Worm (Caenorhabditis elegans) whole organism, L1 larva: Measurements from ENCODE around the gene dct-15.

ENCODE experiments used
- C16A3.4 ChIP-seq: fragments of 150-350 bp; optimal IDR thresholded peaks from 2 replicates; lab custom pipeline; 2014; ENCODE audit warnings: missing biosample characterization, missing genetic modification characterization
- C34B4.2 ChIP-seq: sonication (generic microtip); optimal IDR thresholded peaks from 2 replicates; lab custom pipeline; 2017; ENCODE audit warnings: mild to moderate bottlenecking, missing genetic modification characterization, missing compliant biosample characterization
- Y116A8C.19 ChIP-seq: sonication (generic microtip); optimal IDR thresholded peaks from 2 replicates; lab custom pipeline; 2016; ENCODE audit warnings: missing compliant biosample characterization, missing genetic modification characterization, borderline replicate concordance
- alr-1 ChIP-seq: fragments of 200-800 bp; sonication (Bioruptor generic); optimal IDR thresholded peaks from 2 replicates; lab custom pipeline; 2018; ENCODE audit warnings: borderline replicate concordance, mild to moderate bottlenecking, missing genetic modification characterization, missing compliant biosample characterization
- ceh-63 ChIP-seq: fragments of 200-800 bp; sonication (Bioruptor generic); optimal IDR thresholded peaks from 2 replicates; lab custom pipeline; 2018; ENCODE audit warnings: mild to moderate bottlenecking, missing genetic modification characterization, missing compliant biosample characterization
- ceh-8 ChIP-seq: fragments of 200-800 bp; sonication (Bioruptor generic); optimal IDR thresholded peaks from 2 replicates; lab custom pipeline; 2018; ENCODE audit warnings: mild to moderate bottlenecking, missing genetic modification characterization, moderate library complexity, missing compliant biosample characterization
- ceh-88 ChIP-seq: fragments of 200-800 bp; sonication (Bioruptor generic); IDR thresholded peaks from 2 replicates; pipeline ENCODE4 v1.3.6; 2022; ENCODE audit warnings: missing genetic modification characterization, missing compliant biosample characterization
- ceh-90 ChIP-seq: sonication (generic microtip); optimal IDR thresholded peaks from 2 replicates; lab custom pipeline; 2016; ENCODE audit warnings: missing genetic modification characterization, missing compliant biosample characterization
- ces-1 ChIP-seq: fragments of 150-350 bp; optimal IDR thresholded peaks from 2 replicates; lab custom pipeline; 2014; ENCODE audit warnings: missing biosample characterization, missing genetic modification reagents, missing genetic modification characterization
- dpl-1 ChIP-seq, 3 experiments: fragments of 150-350 bp in 2 of 3; sonication (generic microtip) in 1 of 3; optimal IDR thresholded peaks; 2 replicates each; lab custom pipeline; 2014 to 2017; ENCODE audit warnings: missing biosample characterization in 3 of 3, missing genetic modification characterization in 3 of 3, missing genetic modification reagents in 3 of 3
- efl-1 ChIP-seq, 4 experiments: fragments of 150-350 bp; optimal IDR thresholded peaks in 3 of 4; peaks in 1 of 4; 1 replicate in 1 of 4; 2 replicates in 3 of 4; lab custom pipeline; 2014; ENCODE audit warnings: missing biosample characterization in 2 of 4, missing genetic modification characterization in 2 of 4, missing genetic modification reagents in 2 of 4
- efl-3 ChIP-seq: fragments of 200-800 bp; sonication (Bioruptor generic); optimal IDR thresholded peaks from 2 replicates; lab custom pipeline; 2018; ENCODE audit warnings: mild to moderate bottlenecking, missing genetic modification characterization, missing compliant biosample characterization
- egl-27 ChIP-seq, 2 experiments: fragments of 150-350 bp in 1 of 2; sonication (generic microtip); optimal IDR thresholded peaks; 3 replicates each; lab custom pipeline; 2017 to 2018; ENCODE audit warnings: missing biosample characterization in 2 of 2, missing genetic modification characterization in 2 of 2, missing genetic modification reagents in 2 of 2
- elt-2 ChIP-seq: sonication (generic microtip); optimal IDR thresholded peaks from 2 replicates; lab custom pipeline; 2016; ENCODE audit warnings: missing genetic modification characterization, mild to moderate bottlenecking, inconsistent platforms, missing compliant biosample characterization, missing genetic modification reagents
- fkh-10 ChIP-seq: sonication (generic microtip); optimal IDR thresholded peaks from 2 replicates; lab custom pipeline; 2017; ENCODE audit warnings: missing biosample characterization, missing genetic modification reagents, missing genetic modification characterization
- fkh-4 ChIP-seq: sonication (generic microtip); optimal IDR thresholded peaks from 2 replicates; lab custom pipeline; 2016; ENCODE audit warnings: missing compliant biosample characterization, missing genetic modification characterization, borderline replicate concordance
- irx-1 ChIP-seq: sonication (generic microtip); optimal IDR thresholded peaks from 2 replicates; lab custom pipeline; 2016; ENCODE audit warnings: missing genetic modification characterization, missing compliant biosample characterization
- lin-15B ChIP-seq: fragments of 150-350 bp; sonication (generic microtip); optimal IDR thresholded peaks from 3 replicates; lab custom pipeline; 2014; ENCODE audit warnings: missing biosample characterization, missing genetic modification characterization
- lin-39 ChIP-seq: fragments of 150-350 bp; optimal IDR thresholded peaks from 2 replicates; lab custom pipeline; 2014; ENCODE audit warnings: missing biosample characterization, missing genetic modification reagents, missing genetic modification characterization
- lsy-2 ChIP-seq, 2 experiments: fragments of 150-350 bp; optimal IDR thresholded peaks; 2 replicates each; lab custom pipeline; 2014; ENCODE audit warnings: missing biosample characterization in 2 of 2, missing genetic modification characterization in 2 of 2
- mab-9 ChIP-seq: fragments of 200-800 bp; sonication (Bioruptor generic); IDR thresholded peaks from 2 replicates; pipeline ENCODE4 v1.3.6; 2022; ENCODE audit warnings: missing genetic modification reagents, missing genetic modification characterization, missing compliant biosample characterization
- mdl-1 ChIP-seq, 2 experiments: fragments of 150-350 bp; optimal IDR thresholded peaks; 2 replicates each; lab custom pipeline; 2014 to 2017; ENCODE audit warnings: missing biosample characterization in 2 of 2, missing genetic modification characterization in 2 of 2, inconsistent platforms in 1 of 2
- mep-1 ChIP-seq: fragments of 150-350 bp; optimal IDR thresholded peaks from 2 replicates; lab custom pipeline; 2014; ENCODE audit warnings: missing biosample characterization, missing genetic modification characterization
- nhr-71 ChIP-seq: sonication (generic microtip); optimal IDR thresholded peaks from 2 replicates; lab custom pipeline; 2016; ENCODE audit warnings: mild to moderate bottlenecking, missing genetic modification characterization, moderate library complexity, missing compliant biosample characterization
- nhr-84 ChIP-seq: sonication (generic microtip); optimal IDR thresholded peaks from 2 replicates; lab custom pipeline; 2017; ENCODE audit warnings: missing biosample characterization, missing genetic modification characterization
- pqm-1 ChIP-seq: sonication (generic microtip); optimal IDR thresholded peaks from 3 replicates; lab custom pipeline; 2017; ENCODE audit warnings: missing biosample characterization, missing genetic modification characterization
- skn-1 ChIP-seq: fragments of 150-350 bp; optimal IDR thresholded peaks from 2 replicates; lab custom pipeline; 2014; ENCODE audit warnings: missing biosample characterization, missing genetic modification characterization
- sup-37 ChIP-seq: fragments of 200-800 bp; sonication (Bioruptor generic); optimal IDR thresholded peaks from 2 replicates; lab custom pipeline; 2018; ENCODE audit warnings: mild to moderate bottlenecking, missing genetic modification characterization, missing compliant biosample characterization
- swsn-7 ChIP-seq: sonication (generic microtip); optimal IDR thresholded peaks from 2 replicates; lab custom pipeline; 2016; ENCODE audit warnings: missing genetic modification characterization, missing compliant biosample characterization
- tlp-1 ChIP-seq: fragments of 150-350 bp; optimal IDR thresholded peaks from 2 replicates; lab custom pipeline; 2014; ENCODE audit warnings: missing biosample characterization, missing genetic modification characterization
- unc-130 ChIP-seq: fragments of 150-350 bp; optimal IDR thresholded peaks from 2 replicates; lab custom pipeline; 2017; ENCODE audit warnings: missing biosample characterization, missing genetic modification characterization, inconsistent platforms
- unc-62 ChIP-seq: fragments of 150-350 bp; optimal IDR thresholded peaks from 2 replicates; lab custom pipeline; 2014; ENCODE audit warnings: missing biosample characterization, missing genetic modification reagents, missing genetic modification characterization
- unc-86 ChIP-seq: sonication (generic microtip); optimal IDR thresholded peaks from 2 replicates; lab custom pipeline; 2016; ENCODE audit warnings: missing genetic modification characterization, missing compliant biosample characterization
- zag-1 ChIP-seq: fragments of 150-350 bp; optimal IDR thresholded peaks from 2 replicates; lab custom pipeline; 2014; ENCODE audit warnings: missing biosample characterization, missing genetic modification characterization

Gene dct-15

DNA sequence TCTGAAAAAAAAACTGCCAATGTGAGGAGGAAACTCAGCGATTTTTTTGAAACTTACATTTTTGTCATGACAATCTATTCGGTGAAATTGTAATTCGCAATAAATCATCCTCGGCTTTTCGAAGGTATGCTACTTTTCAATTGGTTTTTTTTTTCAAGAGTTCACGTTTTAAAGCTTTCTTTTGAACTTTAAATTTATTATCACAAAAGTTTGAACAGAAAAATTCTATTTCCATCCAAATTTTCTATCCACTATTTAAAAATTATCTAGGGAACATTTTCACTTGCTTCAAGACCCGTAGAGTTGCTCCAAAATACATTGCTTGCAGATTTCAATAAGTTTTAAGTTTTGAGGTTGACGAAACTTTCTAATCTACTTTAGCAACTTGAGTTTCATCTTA, 36.0 kb upstream of the dct-15 start, which contains the start of gene K07F5.6:
Gene K07F5.6 (minus strand): TSS at position 101 of the 400 bp plus-strand sequence.
- TF ChIP-seq unc-130 (no peak), lsy-2 (tag; optimal IDR thresholded peaks at IDR 0.05; lab: Kevin White, UChicago) (no peak), ceh-90 (no peak), efl-1 (optimal IDR thresholded peaks at IDR 0.05; lab: Kevin White, UChicago) (no peak), efl-1 (GFP tag; optimal IDR thresholded peaks at IDR 0.05 in 1 of 2; lab: Kevin White, UChicago) (peak in 1 of 2 experiments; percentile 64), ces-1 (no peak)
- TF ChIP-seq, all 84 proteins: peak for 1

DNA sequence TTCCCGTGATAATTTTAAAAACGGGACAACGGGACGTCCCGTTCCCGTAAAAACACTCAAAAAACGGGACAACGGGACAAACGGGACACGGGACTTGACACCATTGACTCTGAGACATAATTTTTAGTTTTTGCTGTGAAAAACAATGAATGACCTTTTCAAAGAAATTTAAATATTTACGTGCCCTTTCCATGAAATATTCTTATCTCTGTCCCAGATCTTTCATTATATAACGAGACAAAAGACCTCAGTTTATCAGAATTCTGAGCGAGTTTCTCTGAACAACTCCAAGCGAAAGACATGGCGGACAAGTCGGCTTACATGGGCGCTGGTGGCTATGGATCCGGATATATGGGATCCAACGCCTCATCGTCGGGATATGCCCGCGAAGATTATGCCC, 33.2 kb upstream of the dct-15 start, which contains the start of gene nspd-2:
Gene nspd-2 (plus strand): TSS at position 301 of the 400 bp plus-strand sequence.
- TF ChIP-seq unc-62 (GFP tag; lab: Kevin White, UChicago), result no peak
- no peak for TF ChIP-seq pqm-1 (tag; lab: Kevin White, UChicago)
- TF ChIP-seq egl-27 (tag; optimal IDR thresholded peaks at IDR 0.05; lab: Kevin White, UChicago), result no peak
- no peak for TF ChIP-seq fkh-4 (tag; lab: Kevin White, UChicago)
- TF ChIP-seq elt-2, result no peak
- no peak for TF ChIP-seq tlp-1 (tag; lab: Kevin White, UChicago)
- TF ChIP-seq ceh-8, result no peak

DNA sequence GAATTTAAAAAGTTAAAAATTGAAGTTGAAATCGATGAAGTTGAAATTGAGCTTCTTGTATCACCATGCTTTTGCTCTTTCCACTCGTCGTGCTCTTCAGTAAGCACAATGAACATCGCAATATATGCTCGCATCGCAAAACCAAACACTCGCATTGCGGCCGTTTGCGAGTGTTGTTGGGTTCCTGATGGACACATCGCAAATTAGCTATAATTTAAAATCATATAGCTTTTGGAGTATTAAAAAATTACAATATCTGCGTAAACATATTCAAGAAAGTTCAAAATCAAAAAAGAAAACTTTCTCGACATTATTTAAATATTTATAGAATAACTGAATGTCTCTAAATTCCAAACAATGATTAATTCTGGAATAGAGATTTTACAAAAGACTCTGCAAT, 31.5 kb upstream of the dct-15 start, which contains the start of gene K07F5.17:
Gene K07F5.17 (plus strand): TSS at position 301 of the 400 bp plus-strand sequence.
- no peak for TF ChIP-seq C16A3.4 (tag; lab: Kevin White, UChicago)
- no peak for TF ChIP-seq unc-130
- no peak for TF ChIP-seq lin-15B (tag; lab: Kevin White, UChicago)
- no peak for TF ChIP-seq lin-39 (tag; lab: Kevin White, UChicago)
- TF ChIP-seq alr-1 (tag; lab: Kevin White, UChicago), result no peak
- TF ChIP-seq irx-1 (tag; lab: Kevin White, UChicago), result no peak
- no peak for TF ChIP-seq fkh-10 (GFP tag; lab: Kevin White, UChicago)
- no peak for TF ChIP-seq skn-1 (tag; lab: Kevin White, UChicago)
- no peak for TF ChIP-seq pqm-1 (tag; lab: Kevin White, UChicago)
- no peak for TF ChIP-seq C34B4.2 (tag; lab: Kevin White, UChicago)
- TF ChIP-seq ceh-88 (GFP tag; lab: Robert Waterston, UW), result no peak
- no peak for TF ChIP-seq nhr-71 (tag; lab: Kevin White, UChicago)
- TF ChIP-seq mep-1 (tag; lab: Kevin White, UChicago), result no peak
- TF ChIP-seq sup-37 (GFP tag; lab: Kevin White, UChicago), result no peak
- TF ChIP-seq unc-86 (tag; lab: Kevin White, UChicago), result no peak
- TF ChIP-seq mab-9 (GFP tag; lab: Robert Waterston, UW), result no peak
- TF ChIP-seq dpl-1 (GFP tag; optimal IDR thresholded peaks at IDR 0.05; lab: Kevin White, UChicago), result no peak
- no peak for TF ChIP-seq ceh-63 (GFP tag; lab: Kevin White, UChicago)

DNA sequence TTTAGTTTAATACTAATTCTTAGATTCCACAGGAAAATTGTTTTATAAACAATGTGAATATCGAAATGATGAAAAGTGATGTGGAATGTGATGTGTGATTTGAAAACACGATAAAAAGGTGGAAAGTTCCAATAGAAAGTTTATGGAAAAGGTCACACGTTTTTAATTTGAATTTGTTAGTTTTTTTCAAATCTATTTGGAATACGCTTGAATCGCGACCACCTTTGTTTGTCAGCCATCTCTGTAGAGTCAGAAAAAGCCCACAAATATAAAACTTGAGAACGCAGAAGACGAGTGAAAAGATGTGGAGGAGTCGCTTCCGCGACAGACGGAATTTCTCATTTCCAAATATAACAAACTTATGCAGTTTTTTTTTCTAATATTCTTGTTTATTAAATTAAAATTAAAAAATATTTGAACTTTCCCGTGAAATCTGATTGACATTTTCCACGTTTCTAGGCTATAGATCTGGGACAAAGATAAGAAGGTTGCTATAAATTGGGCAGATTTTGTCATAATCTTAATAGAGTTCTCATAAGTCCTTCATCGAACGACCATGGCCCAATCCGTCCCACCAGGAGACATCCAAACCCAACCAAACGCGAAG, 30.6 kb upstream of the dct-15 start, which contains the start of the genes kin-24 and msp-56:
Gene kin-24 (minus strand): TSS at position 101 of the 607 bp plus-strand sequence.
Gene msp-56 (plus strand): TSS at position 557 of the 607 bp plus-strand sequence.
- TF ChIP-seq unc-130, result no peak
- TF ChIP-seq swsn-7, result no peak
- TF ChIP-seq ceh-88 (GFP tag; lab: Robert Waterston, UW), result no peak
- no peak for TF ChIP-seq mdl-1 (tag; optimal IDR thresholded peaks at IDR 0.05; lab: Kevin White, UChicago)
- no peak for TF ChIP-seq efl-3
- no peak for TF ChIP-seq zag-1 (tag; lab: Kevin White, UChicago)
- no peak for TF ChIP-seq ceh-90
- no peak for TF ChIP-seq C34B4.2 (tag; lab: Kevin White, UChicago)
- no peak for TF ChIP-seq elt-2
- no peak for TF ChIP-seq nhr-84 (tag; lab: Kevin White, UChicago)
- TF ChIP-seq Y116A8C.19, result no peak
- no peak for TF ChIP-seq fkh-4 (tag; lab: Kevin White, UChicago)
